Worm (Caenorhabditis elegans) whole organism, L1 larva: ENCODE measurements around the gene F28C6.9.

Experiments
- C04F5.9 ChIP-seq: sonication (generic microtip); optimal IDR thresholded peaks from 2 replicates; lab custom pipeline; 2016; ENCODE audit warnings: missing genetic modification characterization, missing compliant biosample characterization
- C16A3.4 ChIP-seq: fragments of 150-350 bp; optimal IDR thresholded peaks from 2 replicates; lab custom pipeline; 2014; ENCODE audit warnings: missing biosample characterization, missing genetic modification characterization
- C34B4.2 ChIP-seq: sonication (generic microtip); optimal IDR thresholded peaks from 2 replicates; lab custom pipeline; 2017; ENCODE audit warnings: mild to moderate bottlenecking, missing genetic modification characterization, missing compliant biosample characterization
- blmp-1 ChIP-seq: fragments of 150-350 bp; optimal IDR thresholded peaks from 2 replicates; lab custom pipeline; 2014; ENCODE audit warnings: missing biosample characterization, missing genetic modification characterization
- ceh-63 ChIP-seq: fragments of 200-800 bp; sonication (Bioruptor generic); optimal IDR thresholded peaks from 2 replicates; lab custom pipeline; 2018; ENCODE audit warnings: mild to moderate bottlenecking, missing genetic modification characterization, missing compliant biosample characterization
- ces-1 ChIP-seq: fragments of 150-350 bp; optimal IDR thresholded peaks from 2 replicates; lab custom pipeline; 2014; ENCODE audit warnings: missing biosample characterization, missing genetic modification reagents, missing genetic modification characterization
- dsc-1 ChIP-seq: sonication (generic microtip); optimal IDR thresholded peaks from 2 replicates; lab custom pipeline; 2016; ENCODE audit warnings: mild to moderate bottlenecking, missing genetic modification characterization, missing compliant biosample characterization
- efl-1 ChIP-seq, 4 experiments: fragments of 150-350 bp; optimal IDR thresholded peaks in 3 of 4; peaks in 1 of 4; 1 replicate in 1 of 4; 2 replicates in 3 of 4; lab custom pipeline; 2014; ENCODE audit warnings: missing biosample characterization in 2 of 4, missing genetic modification characterization in 2 of 4, missing genetic modification reagents in 2 of 4
- egl-13 ChIP-seq: sonication (generic microtip); optimal IDR thresholded peaks from 2 replicates; lab custom pipeline; 2016; ENCODE audit warnings: missing genotype, missing genetic modification reagents, missing genetic modification characterization, missing compliant biosample characterization
- elt-3 ChIP-seq, 6 experiments: fragments of 150-350 bp in 1 of 6; sonication (generic microtip); optimal IDR thresholded peaks; 2 replicates each; lab custom pipeline; 2017 to 2018; ENCODE audit warnings: missing biosample characterization in 6 of 6, missing genetic modification characterization in 6 of 6, inconsistent platforms in 1 of 6
- fkh-10 ChIP-seq: sonication (generic microtip); optimal IDR thresholded peaks from 2 replicates; lab custom pipeline; 2017; ENCODE audit warnings: missing biosample characterization, missing genetic modification reagents, missing genetic modification characterization
- fkh-4 ChIP-seq: sonication (generic microtip); optimal IDR thresholded peaks from 2 replicates; lab custom pipeline; 2016; ENCODE audit warnings: missing compliant biosample characterization, missing genetic modification characterization, borderline replicate concordance
- fkh-8 ChIP-seq: sonication (generic microtip); optimal IDR thresholded peaks from 2 replicates; lab custom pipeline; 2016; ENCODE audit warnings: mild to moderate bottlenecking, missing genetic modification characterization, missing compliant biosample characterization
- hlh-17 ChIP-seq: fragments of 200-800 bp; sonication (Bioruptor generic); optimal IDR thresholded peaks from 2 replicates; lab custom pipeline; 2018; ENCODE audit warnings: missing genetic modification characterization, mild to moderate bottlenecking, missing compliant biosample characterization, moderate library complexity, borderline replicate concordance
- hpl-2 ChIP-seq: fragments of 150-350 bp; optimal IDR thresholded peaks from 2 replicates; lab custom pipeline; 2014; ENCODE audit warnings: missing biosample characterization, missing genetic modification reagents, missing genetic modification characterization
- lin-13 ChIP-seq: fragments of 150-350 bp; optimal IDR thresholded peaks from 2 replicates; lab custom pipeline; 2014; ENCODE audit warnings: missing biosample characterization, missing genetic modification reagents, missing genetic modification characterization
- lin-14 ChIP-seq: fragments of 200-800 bp; sonication (Bioruptor generic); optimal IDR thresholded peaks from 2 replicates; lab custom pipeline; 2018; ENCODE audit warnings: mild to moderate bottlenecking, missing genetic modification characterization, moderate library complexity, missing compliant biosample characterization
- lin-15B ChIP-seq: fragments of 150-350 bp; sonication (generic microtip); optimal IDR thresholded peaks from 3 replicates; lab custom pipeline; 2014; ENCODE audit warnings: missing biosample characterization, missing genetic modification characterization
- lin-35 ChIP-seq, 2 experiments: fragments of 150-350 bp; optimal IDR thresholded peaks; 2 replicates each; lab custom pipeline; 2014; ENCODE audit warnings: missing biosample characterization in 2 of 2, missing genetic modification characterization in 2 of 2, missing genetic modification reagents in 2 of 2
- lin-39 ChIP-seq: fragments of 150-350 bp; optimal IDR thresholded peaks from 2 replicates; lab custom pipeline; 2014; ENCODE audit warnings: missing biosample characterization, missing genetic modification reagents, missing genetic modification characterization
- lir-3 ChIP-seq: sonication (generic microtip); optimal IDR thresholded peaks from 2 replicates; lab custom pipeline; 2016; ENCODE audit warnings: mild to moderate bottlenecking, missing genetic modification characterization, moderate library complexity, missing compliant biosample characterization; ENCODE audit not compliant: poor library complexity
- lsy-2 ChIP-seq, 2 experiments: fragments of 150-350 bp; optimal IDR thresholded peaks; 2 replicates each; lab custom pipeline; 2014; ENCODE audit warnings: missing biosample characterization in 2 of 2, missing genetic modification characterization in 2 of 2
- mef-2 ChIP-seq: fragments of 150-350 bp; optimal IDR thresholded peaks from 2 replicates; lab custom pipeline; 2014; ENCODE audit warnings: missing biosample characterization, missing genetic modification characterization
- mep-1 ChIP-seq: fragments of 150-350 bp; optimal IDR thresholded peaks from 2 replicates; lab custom pipeline; 2014; ENCODE audit warnings: missing biosample characterization, missing genetic modification characterization
- nhr-237 ChIP-seq: fragments of 150-350 bp; optimal IDR thresholded peaks from 2 replicates; lab custom pipeline; 2014; ENCODE audit warnings: missing biosample characterization, missing genetic modification characterization
- nhr-28 ChIP-seq: fragments of 150-350 bp; optimal IDR thresholded peaks from 2 replicates; lab custom pipeline; 2014; ENCODE audit warnings: missing biosample characterization, missing genetic modification characterization
- nhr-71 ChIP-seq: sonication (generic microtip); optimal IDR thresholded peaks from 2 replicates; lab custom pipeline; 2016; ENCODE audit warnings: mild to moderate bottlenecking, missing genetic modification characterization, moderate library complexity, missing compliant biosample characterization
- nhr-77 ChIP-seq: fragments of 150-350 bp; optimal IDR thresholded peaks from 2 replicates; lab custom pipeline; 2014; ENCODE audit warnings: missing biosample characterization, missing genetic modification characterization
- nhr-85 ChIP-seq: sonication (generic microtip); peaks from one replicate; lab custom pipeline; 2016; ENCODE audit warnings: missing genetic modification characterization, inconsistent platforms, missing compliant biosample characterization
- nhr-90 ChIP-seq: sonication (generic microtip); optimal IDR thresholded peaks from 2 replicates; lab custom pipeline; 2016; ENCODE audit warnings: mild to moderate bottlenecking, missing genetic modification characterization, missing compliant biosample characterization; ENCODE audit not compliant: poor library complexity
- pqm-1 ChIP-seq: sonication (generic microtip); optimal IDR thresholded peaks from 3 replicates; lab custom pipeline; 2017; ENCODE audit warnings: missing biosample characterization, missing genetic modification characterization
- snpc-4 ChIP-seq: fragments of 150-350 bp; optimal IDR thresholded peaks from 2 replicates; lab custom pipeline; 2014; ENCODE audit warnings: missing biosample characterization, missing genetic modification characterization
- unc-130 ChIP-seq: fragments of 150-350 bp; optimal IDR thresholded peaks from 2 replicates; lab custom pipeline; 2017; ENCODE audit warnings: missing biosample characterization, missing genetic modification characterization, inconsistent platforms
- unc-98 ChIP-seq: fragments of 200-800 bp; sonication (Bioruptor generic); IDR thresholded peaks from 2 replicates; pipeline ENCODE4 v1.3.6; 2022; ENCODE audit warnings: missing genetic modification characterization, missing compliant biosample characterization
- vab-15 ChIP-seq: sonication (generic microtip); optimal IDR thresholded peaks from 2 replicates; lab custom pipeline; 2017; ENCODE audit warnings: missing genotype, mild to moderate bottlenecking, missing genetic modification characterization, missing compliant biosample characterization
- xbp-1 ChIP-seq: sonication (generic microtip); optimal IDR thresholded peaks from 2 replicates; lab custom pipeline; 2016; ENCODE audit warnings: missing genetic modification characterization, missing compliant biosample characterization
- zag-1 ChIP-seq: fragments of 150-350 bp; optimal IDR thresholded peaks from 2 replicates; lab custom pipeline; 2014; ENCODE audit warnings: missing biosample characterization, missing genetic modification characterization
- zip-4 ChIP-seq: fragments of 200-800 bp; sonication (Bioruptor generic); optimal IDR thresholded peaks from 2 replicates; lab custom pipeline; 2018; ENCODE audit warnings: mild to moderate bottlenecking, missing genetic modification characterization, moderate library complexity, missing compliant biosample characterization
- ztf-4 ChIP-seq: fragments of 150-350 bp; optimal IDR thresholded peaks from 2 replicates; lab custom pipeline; 2014; ENCODE audit warnings: missing biosample characterization, missing genetic modification characterization

F28C6.9 gene

DNA sequence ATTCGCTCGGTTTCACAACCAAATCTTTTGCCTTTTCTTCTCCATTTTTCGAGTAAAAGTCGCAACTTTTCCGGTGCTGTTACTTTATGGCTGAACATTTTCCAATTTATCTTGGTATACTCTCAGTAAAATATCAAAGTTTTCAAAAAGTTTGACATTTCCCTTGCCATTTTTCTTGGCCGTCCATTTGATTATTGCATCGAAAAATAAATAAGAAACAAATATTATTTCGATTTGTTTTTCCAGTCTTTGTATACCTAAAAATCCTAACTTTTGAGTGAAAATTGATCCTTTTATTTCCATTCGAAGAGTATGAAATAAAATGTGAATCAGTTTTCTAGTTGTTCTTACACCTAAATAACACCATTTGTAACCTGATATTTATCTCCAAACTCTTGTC, 36.5 kb upstream of the F28C6.9 start:
- TF ChIP-seq ztf-4 (tag; lab: Kevin White, UChicago) (no peak), efl-1 (optimal IDR thresholded peaks at IDR 0.05; lab: Kevin White, UChicago) (no peak), efl-1 (GFP tag; optimal IDR thresholded peaks at IDR 0.05 in 1 of 2; lab: Kevin White, UChicago) (no peak), hlh-17 (GFP tag; lab: Kevin White, UChicago) (no peak), pqm-1 (tag; lab: Kevin White, UChicago) (no peak), nhr-28 (tag; lab: Kevin White, UChicago) (no peak), zag-1 (tag; lab: Kevin White, UChicago) (no peak), lin-15B (tag; lab: Kevin White, UChicago) (no peak), C16A3.4 (tag; lab: Kevin White, UChicago) (no peak), elt-3 (tag; optimal IDR thresholded peaks at IDR 0.05; lab: Kevin White, UChicago) (no peak), egl-13 (tag; lab: Kevin White, UChicago) (no peak), lin-39 (no peak), vab-15 (tag; lab: Kevin White, UChicago) (no peak), fkh-8 (tag; lab: Kevin White, UChicago) (no peak), C34B4.2 (tag; lab: Kevin White, UChicago) (no peak), hpl-2 (no peak), unc-98 (no peak)

DNA sequence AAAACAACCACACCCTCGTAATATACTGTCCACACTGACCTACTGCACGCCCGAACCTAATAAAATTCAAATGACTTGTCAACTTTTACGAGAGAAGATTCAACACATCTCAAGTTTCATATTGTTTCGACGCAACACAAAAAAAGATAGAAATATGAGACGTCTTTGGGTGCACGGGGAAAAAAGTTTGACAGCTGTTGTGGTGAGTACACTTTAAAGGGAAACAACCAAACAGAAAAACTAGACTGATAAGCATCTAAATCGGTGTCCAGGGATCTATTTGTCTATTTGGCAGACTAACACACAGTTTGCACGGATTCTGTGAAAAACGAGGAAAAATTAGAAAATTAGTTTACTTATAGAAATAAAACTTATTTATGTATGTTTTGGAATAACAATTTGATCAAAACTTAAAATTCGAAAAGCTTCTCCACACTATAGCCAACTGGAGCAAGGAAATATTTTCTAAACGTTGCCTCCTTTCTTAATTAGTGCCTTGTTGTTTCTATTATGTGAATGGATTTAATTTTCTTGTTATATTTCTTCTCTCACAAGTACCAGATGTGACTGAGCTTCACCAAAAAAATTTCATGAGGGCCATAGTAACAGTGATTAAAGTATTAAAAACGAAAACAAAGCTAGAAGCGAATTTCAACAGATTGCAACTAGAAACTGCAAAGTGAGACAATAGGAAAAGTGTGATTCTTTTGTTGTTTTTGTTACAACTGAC, 33.8 kb upstream of the F28C6.9 start:
- TF ChIP-seq lin-14 (peak; percentile 58), efl-1 (optimal IDR thresholded peaks at IDR 0.05; lab: Kevin White, UChicago) (no peak), efl-1 (GFP tag; optimal IDR thresholded peaks at IDR 0.05 in 1 of 2; lab: Kevin White, UChicago) (peak in 1 of 2 experiments; percentile 67), dsc-1 (peak; percentile 90), pqm-1 (tag; lab: Kevin White, UChicago) (no peak), nhr-90 (no peak), unc-130 (tag; lab: Kevin White, UChicago) (no peak), snpc-4 (tag; lab: Kevin White, UChicago) (no peak), fkh-4 (peak; percentile 76), nhr-71 (tag; lab: Kevin White, UChicago) (peak; percentile 18), lsy-2 (tag; optimal IDR thresholded peaks at IDR 0.05; lab: Kevin White, UChicago) (peak in 1 of 2 experiments; percentile 20), blmp-1 (tag; lab: Kevin White, UChicago) (peak; percentile 37)

DNA sequence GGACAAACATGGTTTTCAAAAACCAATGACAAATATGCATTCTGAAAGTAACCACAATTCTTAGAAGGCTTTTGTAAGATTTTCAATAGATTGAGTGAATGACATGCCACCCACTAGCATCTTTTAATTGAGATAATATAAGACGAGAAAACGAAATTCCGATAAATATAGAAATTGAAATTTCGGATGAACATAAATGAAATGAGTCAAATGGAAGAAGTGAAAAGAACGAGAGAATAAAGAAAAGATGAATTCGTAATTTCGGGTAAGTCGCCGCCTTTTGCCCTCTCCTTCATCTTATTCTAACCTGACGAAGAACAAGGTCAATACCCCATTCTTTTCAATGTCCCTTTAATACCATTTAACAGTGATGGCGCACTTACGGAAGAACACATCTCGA, 32.4 kb upstream of the F28C6.9 start:
- peak; percentile 13 for TF ChIP-seq lin-14
- peak; percentile 83 for TF ChIP-seq blmp-1 (tag; lab: Kevin White, UChicago)
- no peak for TF ChIP-seq efl-1 (optimal IDR thresholded peaks at IDR 0.05; lab: Kevin White, UChicago)
- TF ChIP-seq efl-1 (GFP tag; optimal IDR thresholded peaks at IDR 0.05 in 1 of 2; lab: Kevin White, UChicago): no peak

DNA sequence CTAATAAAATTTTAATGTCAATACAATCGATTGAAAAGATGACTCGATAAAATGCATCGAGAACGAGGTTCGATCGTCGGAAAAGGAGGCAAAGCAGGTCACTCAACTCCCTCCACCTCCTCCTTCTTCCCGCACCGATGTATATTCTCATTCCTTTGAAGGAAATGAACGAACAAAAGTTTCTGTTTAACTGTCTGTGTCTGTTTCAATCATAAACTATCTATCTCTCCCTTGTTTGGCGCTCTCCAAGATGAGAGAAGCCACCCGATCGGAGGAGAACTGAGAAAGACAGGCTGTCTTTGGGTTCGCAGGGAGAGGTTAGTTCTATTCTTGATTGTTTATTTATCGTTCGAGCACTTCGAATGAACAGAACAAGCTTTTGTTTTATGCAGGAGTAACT, 31.1 kb upstream of the F28C6.9 start, which contains the start of gene D2085.7:
Gene D2085.7 (plus strand): TSS at position 251 of the 400 bp plus-strand sequence.
- TF ChIP-seq elt-3 (tag; optimal IDR thresholded peaks at IDR 0.05; lab: Kevin White, UChicago) (peak in 1 of 6 experiments; percentile 11), efl-1 (optimal IDR thresholded peaks at IDR 0.05; lab: Kevin White, UChicago) (no peak), efl-1 (GFP tag; optimal IDR thresholded peaks at IDR 0.05 in 1 of 2; lab: Kevin White, UChicago) (peak in 1 of 2 experiments; percentile 58), lin-14 (peak; percentile 39), zag-1 (tag; lab: Kevin White, UChicago) (no peak), xbp-1 (tag; lab: Kevin White, UChicago) (no peak), nhr-77 (tag; lab: Kevin White, UChicago) (no peak), fkh-10 (GFP tag; lab: Kevin White, UChicago) (no peak), blmp-1 (tag; lab: Kevin White, UChicago) (peak; percentile 81), nhr-85 (tag; lab: Kevin White, UChicago) (peak; percentile 57), lin-35 (GFP tag; optimal IDR thresholded peaks at IDR 0.05; lab: Kevin White, UChicago) (peak in 1 of 2 experiments; percentile 4)
- TF ChIP-seq, all 84 proteins: peak for 6

DNA sequence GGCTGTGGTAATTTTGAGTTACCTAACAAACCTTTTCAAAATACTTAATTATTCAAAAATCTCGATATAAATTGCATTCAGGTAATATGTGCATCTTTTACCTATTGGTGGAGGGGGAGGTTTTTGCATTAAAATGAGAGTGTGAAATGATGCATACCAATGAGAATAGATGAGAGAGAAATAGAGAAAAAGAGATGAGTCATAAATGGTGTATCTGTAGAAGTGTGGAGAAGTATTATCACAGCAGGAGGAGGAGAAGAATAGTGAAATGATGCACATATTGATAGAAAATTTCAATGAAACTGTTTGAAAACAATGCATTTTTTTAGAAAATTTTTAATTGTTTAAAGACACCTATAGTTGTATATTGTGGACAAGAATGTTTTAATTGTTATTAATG, 30.5 kb upstream of the F28C6.9 start:
- TF ChIP-seq ces-1 (GFP tag; lab: Kevin White, UChicago): no peak
- no peak for TF ChIP-seq zip-4 (GFP tag; lab: Kevin White, UChicago)
- no peak for TF ChIP-seq nhr-237 (tag; lab: Kevin White, UChicago)
- TF ChIP-seq nhr-85 (tag; lab: Kevin White, UChicago): peak; percentile 31
- TF ChIP-seq mef-2: no peak
- TF ChIP-seq lin-13: no peak
- TF ChIP-seq fkh-10 (GFP tag; lab: Kevin White, UChicago): no peak
- no peak for TF ChIP-seq lir-3 (tag; lab: Kevin White, UChicago)
- peak; percentile 12 for TF ChIP-seq mep-1 (tag; lab: Kevin White, UChicago)
- peak; percentile 30 for TF ChIP-seq lin-14
- TF ChIP-seq ceh-63 (GFP tag; lab: Kevin White, UChicago): no peak
- no peak for TF ChIP-seq C04F5.9 (tag; lab: Kevin White, UChicago)
